Worm (Caenorhabditis elegans): ENCODE results near the gene nas-37.

nas-37 gene

ce11 chrX:9932226-9932773 is 16.6 kb downstream of the nas-37 start, which contains the start of gene tsp-21 (continued):
- TF ChIP-seq madf-2 (tag; optimal IDR thresholded peaks at IDR 0.05) (peak; percentile 80), ceh-2 (tag; optimal IDR thresholded peaks at IDR 0.05) (peak; percentile 52), fax-1 (tag; optimal IDR thresholded peaks at IDR 0.05) (peak; percentile 42), sdc-2 (tag; optimal IDR thresholded peaks at IDR 0.05) (peak; percentile 81), F13H6.1 (tag; optimal IDR thresholded peaks at IDR 0.05) (peak; percentile 16), che-1 (tag; optimal IDR thresholded peaks at IDR 0.05) (peak; percentile 21), Y22D7AL.16 (tag; optimal IDR thresholded peaks at IDR 0.05) (no peak), pha-2 (tag; optimal IDR thresholded peaks at IDR 0.05) (peak; percentile 55), rnt-1 (tag; optimal IDR thresholded peaks at IDR 0.05) (peak; percentile 90), fkh-10 (GFP tag; optimal IDR thresholded peaks at IDR 0.05) (no peak), ceh-34 (tag; optimal IDR thresholded peaks at IDR 0.05) (peak; percentile 72), C08G9.2 (tag; optimal IDR thresholded peaks at IDR 0.05) (peak; percentile 55), unc-42 (tag; optimal IDR thresholded peaks at IDR 0.05) (peak; percentile 48), unc-86 (tag; optimal IDR thresholded peaks at IDR 0.05) (no peak), sox-4 (tag; optimal IDR thresholded peaks at IDR 0.05) (peak; percentile 47), K09A11.1 (tag; optimal IDR thresholded peaks at IDR 0.05; ENCODE audit: insufficient read depth) (peak; percentile 20), eyg-1 (tag; optimal IDR thresholded peaks at IDR 0.05) (peak; percentile 14), hlh-15 (tag; optimal IDR thresholded peaks at IDR 0.05) (no peak), ceh-24 (tag; optimal IDR thresholded peaks at IDR 0.05) (no peak), tbx-2 (tag; optimal IDR thresholded peaks at IDR 0.05) (peak; percentile 87), pat-9 (tag; optimal IDR thresholded peaks at IDR 0.05) (peak; percentile 10), unc-55 (GFP tag; optimal IDR thresholded peaks at IDR 0.05) (peak; percentile 72), hlh-6 (tag; optimal IDR thresholded peaks at IDR 0.05) (peak; percentile 85), nhr-232 (tag; optimal IDR thresholded peaks at IDR 0.05) (peak; percentile 58), gmeb-2 (tag; optimal IDR thresholded peaks at IDR 0.05) (no peak), hlh-8 (tag; optimal IDR thresholded peaks at IDR 0.05) (peak; percentile 43), ceh-6 (GFP tag; optimal IDR thresholded peaks at IDR 0.05) (no peak), pros-1 (tag; optimal IDR thresholded peaks at IDR 0.05) (peak; percentile 8), ztf-16 (tag; optimal IDR thresholded peaks at IDR 0.05) (peak; percentile 32), ceh-18 (tag; optimal IDR thresholded peaks at IDR 0.05) (peak; percentile 78), tbx-7 (tag; optimal IDR thresholded peaks at IDR 0.05) (peak; percentile 2), elt-2 (tag; optimal IDR thresholded peaks at IDR 0.05) (peak; percentile 81), ref-2 (tag; optimal IDR thresholded peaks at IDR 0.05) (peak; percentile 76), dmd-4 (tag; optimal IDR thresholded peaks at IDR 0.05; ENCODE audit: borderline replicate concordance) (no peak), pha-4 (tag; optimal IDR thresholded peaks at IDR 0.05) (no peak), ceh-22 (tag; optimal IDR thresholded peaks at IDR 0.05) (no peak), lin-11 (tag; optimal IDR thresholded peaks at IDR 0.05) (no peak)

DNA sequence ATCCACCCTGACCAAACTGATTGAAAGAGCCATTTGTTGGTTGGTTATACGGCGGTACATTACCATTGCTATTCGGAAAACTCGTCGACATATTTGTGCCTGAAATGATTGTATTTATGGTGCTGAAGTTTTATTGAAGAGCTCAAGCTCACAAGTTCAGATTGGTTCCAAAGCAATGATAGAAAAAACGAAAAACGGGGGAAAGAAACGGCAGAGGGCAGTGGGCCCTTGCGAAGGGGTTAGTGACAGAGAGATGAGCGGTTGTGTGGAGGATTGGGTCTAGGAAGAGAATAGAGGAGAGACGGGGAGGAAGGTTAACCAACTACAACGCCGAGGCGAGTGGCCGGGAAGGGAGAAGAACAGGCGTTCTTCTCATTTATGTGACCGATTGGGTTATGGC is 17.5 kb downstream of the nas-37 start, which contains the start of gene nra-3:
TSS of gene nra-3 (minus strand) at position 101 of the 400 bp plus-strand sequence.
- TF ChIP-seq rnt-1 (tag; optimal IDR thresholded peaks at IDR 0.05) (peak; percentile 31), ceh-2 (tag; optimal IDR thresholded peaks at IDR 0.05) (no peak), tbx-2 (tag; optimal IDR thresholded peaks at IDR 0.05) (peak; percentile 44), ref-2 (tag; optimal IDR thresholded peaks at IDR 0.05) (peak; percentile 19), ceh-24 (tag; optimal IDR thresholded peaks at IDR 0.05) (no peak), unc-42 (tag; optimal IDR thresholded peaks at IDR 0.05) (peak; percentile 41)

- peak; percentile 54 for TF ChIP-seq hlh-30 (tag; optimal IDR thresholded peaks at IDR 0.05; ENCODE audit: insufficient read depth)
- no peak for TF ChIP-seq npax-4 (tag; optimal IDR thresholded peaks at IDR 0.05)
These were observed 20.9 kb downstream of the nas-37 start for ce11 chrX:9927993-9928392.

All from whole organism, late embryonic.